Fruit fly (Drosophila melanogaster): ENCODE data around the gene CG13857.

The CG13857 gene

DNA sequence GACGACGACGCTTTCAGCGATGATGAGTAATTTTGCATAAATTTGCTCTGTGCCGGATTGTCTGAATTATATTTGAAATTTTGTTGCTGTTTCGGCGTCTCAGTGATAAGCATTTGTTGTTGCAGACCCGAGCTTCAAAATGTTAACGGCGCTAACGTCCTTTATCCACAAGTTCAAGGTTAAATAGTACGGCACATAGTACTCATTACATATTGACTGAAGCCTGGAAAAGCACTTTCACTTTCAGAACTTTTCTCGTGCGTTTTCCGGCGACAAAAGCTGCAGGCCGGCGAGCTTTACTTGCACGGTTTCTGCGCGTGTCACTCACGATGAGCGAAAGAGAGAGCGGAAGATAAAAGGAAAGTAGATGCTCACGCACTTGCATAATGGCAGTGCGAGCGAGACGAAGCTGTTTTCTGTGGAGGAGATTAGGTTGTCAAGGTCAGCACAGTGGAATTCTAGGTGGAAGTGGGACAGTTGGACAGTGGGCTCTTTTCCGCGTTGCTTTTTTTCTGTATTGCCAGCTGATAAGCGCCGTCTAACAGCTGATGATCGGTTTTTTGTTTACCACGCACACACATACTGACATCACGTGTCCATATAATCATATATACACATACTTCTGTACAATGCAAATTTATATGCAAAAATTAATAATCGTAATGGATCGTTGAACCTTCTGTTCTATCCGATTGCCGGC is 25.7 kb downstream of the CG13857 start:
- TF ChIP-seq cic (GFP tag; optimal IDR thresholded peaks at IDR 0.05) (peak; percentile 83), cnc (optimal IDR thresholded peaks at IDR 0.05) (no peak), CG33017 (tag; optimal IDR thresholded peaks at IDR 0.05) (peak; percentile 26), Mnt (GFP tag; optimal IDR thresholded peaks at IDR 0.05) (no peak), CG11617 (GFP tag; optimal IDR thresholded peaks at IDR 0.05) (peak; percentile 22), CG1620 (GFP tag; optimal IDR thresholded peaks at IDR 0.05) (no peak), kay (GFP tag; ENCODE audit: borderline replicate concordance) (peak; percentile 60), CG7045 (GFP tag; optimal IDR thresholded peaks at IDR 0.05) (peak; percentile 24)

DNA sequence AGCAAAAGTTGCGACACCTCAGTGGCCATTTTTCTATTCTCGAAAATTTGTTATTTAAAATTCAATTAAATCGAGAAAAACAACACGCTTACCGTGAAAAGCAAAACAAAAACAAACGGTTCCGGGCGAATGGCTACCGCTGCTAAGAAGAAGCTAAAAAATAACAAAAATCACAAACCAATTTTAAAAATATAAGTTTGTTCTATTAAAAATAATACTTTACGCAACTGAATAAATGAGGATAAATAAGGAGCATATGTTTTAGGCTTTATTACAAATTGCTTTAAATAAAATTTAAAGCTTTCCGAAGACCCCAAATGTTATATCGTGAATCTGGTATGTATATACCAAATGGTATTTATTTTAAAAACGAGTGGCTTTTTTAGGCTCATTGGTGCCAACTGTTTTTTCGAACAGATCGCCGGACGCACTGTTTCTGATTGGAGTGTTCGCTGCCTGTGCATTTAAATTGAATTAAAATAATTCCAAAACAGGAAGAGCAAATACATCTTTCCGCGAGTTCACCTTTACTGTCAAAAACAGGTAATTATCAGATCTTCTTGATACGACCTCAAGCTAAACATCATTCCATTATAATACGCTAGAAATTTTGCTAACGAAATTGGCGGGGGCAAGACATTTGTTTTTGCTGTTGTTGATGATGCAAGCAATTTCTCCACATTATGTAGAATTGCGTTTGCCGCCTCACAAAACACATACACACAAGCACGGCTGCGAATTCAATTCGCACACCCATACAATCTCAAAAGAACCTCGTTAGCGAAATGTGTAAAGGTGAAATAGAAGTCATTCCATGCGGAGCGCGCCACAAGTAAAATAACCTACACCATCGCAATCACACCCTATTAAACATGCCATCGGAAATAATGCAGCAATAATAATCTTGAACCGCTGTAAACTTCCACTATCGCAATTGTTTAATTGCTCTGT is 26.5 kb downstream of the CG13857 start, which contains the start of the genes Polr3F and PyK:
Polr3F (minus strand) TSS at position 248 of the 951 bp plus-strand sequence.
PyK (plus strand) TSS at position 411 of the 951 bp plus-strand sequence.
- TF ChIP-seq Mnt (GFP tag; optimal IDR thresholded peaks at IDR 0.05) = peak; percentile 34
- peak; percentile 16 for TF ChIP-seq pad (GFP tag; optimal IDR thresholded peaks at IDR 0.05)
- peak; percentile 32 for TF ChIP-seq Hr96 (GFP tag; optimal IDR thresholded peaks at IDR 0.05)
- TF ChIP-seq CG1620 (GFP tag; optimal IDR thresholded peaks at IDR 0.05) = peak; percentile 39
- no peak for TF ChIP-seq Crg-1 (GFP tag; optimal IDR thresholded peaks at IDR 0.05)
- peak; percentile 25 for TF ChIP-seq toe (GFP tag; optimal IDR thresholded peaks at IDR 0.05)
- TF ChIP-seq Clk (GFP tag; optimal IDR thresholded peaks at IDR 0.05) = no peak
- peak; percentile 35 for TF ChIP-seq CG11617 (GFP tag; optimal IDR thresholded peaks at IDR 0.05)
- no peak for TF ChIP-seq kay (GFP tag; ENCODE audit: borderline replicate concordance)
- no peak for TF ChIP-seq CG5204 (GFP tag; optimal IDR thresholded peaks at IDR 0.05)
- no peak for TF ChIP-seq bab1 (GFP tag; optimal IDR thresholded peaks at IDR 0.05)
- TF ChIP-seq CG7101 (tag; optimal IDR thresholded peaks at IDR 0.05) = peak; percentile 48
- peak; percentile 52 for TF ChIP-seq CG14711 (tag; optimal IDR thresholded peaks at IDR 0.05)
- no peak for TF ChIP-seq CG33017 (tag; optimal IDR thresholded peaks at IDR 0.05)
- peak; percentile 95 for TF ChIP-seq tj (GFP tag; optimal IDR thresholded peaks at IDR 0.05)
- no peak for TF ChIP-seq CG7045 (GFP tag; optimal IDR thresholded peaks at IDR 0.05)
- peak; percentile 37 for TF ChIP-seq CG12768 (GFP tag; optimal IDR thresholded peaks at IDR 0.05)
- peak; percentile 25 for TF ChIP-seq ovo (GFP tag; optimal IDR thresholded peaks at IDR 0.05)
- no peak for TF ChIP-seq cic (GFP tag; optimal IDR thresholded peaks at IDR 0.05)
- no peak for TF ChIP-seq cnc (optimal IDR thresholded peaks at IDR 0.05)

DNA sequence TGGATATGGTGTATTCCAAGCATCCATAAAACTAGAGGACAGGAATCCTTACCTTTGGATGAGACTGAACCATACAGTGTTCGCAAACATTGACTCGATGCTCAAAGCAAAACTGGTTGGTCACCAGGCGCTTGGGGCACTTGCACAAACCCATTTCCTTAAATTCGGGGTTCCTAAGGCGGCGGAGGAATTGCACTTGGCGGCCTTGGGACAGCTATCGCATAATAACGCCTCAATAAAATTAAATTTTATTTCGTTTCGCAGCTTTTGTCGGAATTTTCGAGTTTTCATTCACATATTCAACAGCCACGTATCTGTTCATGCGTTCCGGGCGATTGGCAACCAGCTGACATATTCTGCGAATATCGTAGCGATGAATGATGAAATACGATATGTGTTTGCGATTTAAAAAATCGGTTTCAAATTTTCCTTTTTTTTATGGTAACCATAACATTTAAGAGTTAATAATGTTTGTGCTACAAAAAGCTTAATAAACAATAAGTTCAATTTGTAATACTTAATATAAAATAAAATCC is 28.2 kb downstream of the CG13857 start, which contains the start of gene CG5382:
CG5382 (minus strand) TSS at position 324 of the 536 bp plus-strand sequence.
- TF ChIP-seq bab1 (GFP tag; optimal IDR thresholded peaks at IDR 0.05) (peak; percentile 72), CG33017 (tag; optimal IDR thresholded peaks at IDR 0.05) (no peak), pad (GFP tag; optimal IDR thresholded peaks at IDR 0.05) (no peak)

DNA sequence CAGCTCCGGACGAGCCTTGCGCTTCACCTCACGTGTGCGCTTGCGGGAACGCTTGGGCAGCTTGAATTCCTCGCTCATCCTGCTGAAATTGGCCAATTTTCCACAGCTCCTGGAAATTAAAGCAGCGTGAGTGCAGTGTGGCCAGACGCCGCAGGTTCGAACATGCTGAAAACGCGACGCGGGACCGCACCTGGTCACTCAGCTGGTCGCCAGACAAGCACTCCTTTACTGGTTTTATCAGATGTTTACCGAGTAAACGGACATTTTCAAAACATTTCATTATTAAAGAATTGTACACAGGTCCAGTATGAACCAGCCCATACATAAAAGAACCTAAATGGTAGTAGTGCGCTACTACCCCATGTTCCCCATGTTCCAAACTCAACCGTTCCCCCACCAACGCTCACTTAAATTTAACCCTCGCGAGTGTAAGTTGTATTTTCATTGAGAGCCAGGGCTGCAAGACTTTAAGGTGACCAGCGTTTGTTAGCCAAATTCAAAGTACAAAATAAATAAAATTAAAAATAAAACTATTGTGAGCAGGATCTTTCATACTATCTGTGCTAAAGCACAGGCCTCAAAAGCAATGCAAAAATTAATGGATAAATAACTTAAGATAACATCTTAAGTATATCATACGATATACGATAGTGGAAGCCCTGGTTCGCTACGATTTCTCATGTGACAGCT is 31.5 kb downstream of the CG13857 start, which contains the start of the genes JMJD6, CG7071 and Muted:
JMJD6 (minus strand) TSS at position 154 of the 690 bp plus-strand sequence.
CG7071 (plus strand) TSS at position 403 of the 690 bp plus-strand sequence.
Muted (plus strand) TSS at position 403 of the 690 bp plus-strand sequence.
- TF ChIP-seq Crg-1 (GFP tag; optimal IDR thresholded peaks at IDR 0.05) (peak; percentile 88), CG12768 (GFP tag; optimal IDR thresholded peaks at IDR 0.05) (peak; percentile 92), kay (GFP tag; ENCODE audit: borderline replicate concordance) (no peak), cnc (optimal IDR thresholded peaks at IDR 0.05) (no peak), CG5204 (GFP tag; optimal IDR thresholded peaks at IDR 0.05) (no peak), toe (GFP tag; optimal IDR thresholded peaks at IDR 0.05) (peak; percentile 96), CG7101 (tag; optimal IDR thresholded peaks at IDR 0.05) (peak; percentile 95), CG33017 (tag; optimal IDR thresholded peaks at IDR 0.05) (peak; percentile 90), Hr96 (GFP tag; optimal IDR thresholded peaks at IDR 0.05) (peak; percentile 86), cic (GFP tag; optimal IDR thresholded peaks at IDR 0.05) (peak; percentile 80), Clk (GFP tag; optimal IDR thresholded peaks at IDR 0.05) (peak; percentile 90), ovo (GFP tag; optimal IDR thresholded peaks at IDR 0.05) (peak; percentile 84), tj (GFP tag; optimal IDR thresholded peaks at IDR 0.05) (peak; percentile 78), CG14711 (tag; optimal IDR thresholded peaks at IDR 0.05) (peak; percentile 88), CG7045 (GFP tag; optimal IDR thresholded peaks at IDR 0.05) (peak; percentile 90), CG1620 (GFP tag; optimal IDR thresholded peaks at IDR 0.05) (peak; percentile 96), pad (GFP tag; optimal IDR thresholded peaks at IDR 0.05) (peak; percentile 84), Mnt (GFP tag; optimal IDR thresholded peaks at IDR 0.05) (peak; percentile 86), bab1 (GFP tag; optimal IDR thresholded peaks at IDR 0.05) (peak; percentile 94), CG11617 (GFP tag; optimal IDR thresholded peaks at IDR 0.05) (peak; percentile 91)

DNA sequence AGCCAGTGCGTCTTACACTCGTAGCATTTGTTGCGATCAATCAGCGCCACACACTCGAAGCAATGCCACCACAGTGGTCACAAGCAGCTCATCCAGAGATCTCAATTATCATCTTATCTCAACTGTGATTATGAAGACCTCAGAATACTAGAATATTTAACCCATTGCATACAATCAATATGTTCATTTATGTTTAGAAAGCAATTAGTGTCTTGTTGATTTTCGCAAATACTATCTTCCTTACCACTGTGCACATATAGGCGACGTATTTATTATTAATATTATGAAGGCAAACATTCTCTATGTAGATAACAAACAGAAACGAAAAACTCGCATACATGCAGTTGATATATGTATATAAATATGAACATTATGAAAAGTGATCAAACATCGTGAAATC is 35.1 kb downstream of the CG13857 start:
- TF ChIP-seq CG11617 (GFP tag; optimal IDR thresholded peaks at IDR 0.05) (peak; percentile 63), CG7101 (tag; optimal IDR thresholded peaks at IDR 0.05) (peak; percentile 80), cic (GFP tag; optimal IDR thresholded peaks at IDR 0.05) (peak; percentile 29), CG12768 (GFP tag; optimal IDR thresholded peaks at IDR 0.05) (peak; percentile 79), toe (GFP tag; optimal IDR thresholded peaks at IDR 0.05) (peak; percentile 7), pad (GFP tag; optimal IDR thresholded peaks at IDR 0.05) (peak; percentile 30), CG7045 (GFP tag; optimal IDR thresholded peaks at IDR 0.05) (peak; percentile 55), tj (GFP tag; optimal IDR thresholded peaks at IDR 0.05) (peak; percentile 33), CG33017 (tag; optimal IDR thresholded peaks at IDR 0.05) (peak; percentile 79), CG14711 (tag; optimal IDR thresholded peaks at IDR 0.05) (peak; percentile 76), Clk (GFP tag; optimal IDR thresholded peaks at IDR 0.05) (no peak), CG5204 (GFP tag; optimal IDR thresholded peaks at IDR 0.05) (no peak), cnc (optimal IDR thresholded peaks at IDR 0.05) (no peak), Mnt (GFP tag; optimal IDR thresholded peaks at IDR 0.05) (peak; percentile 15), kay (GFP tag; ENCODE audit: borderline replicate concordance) (no peak), CG1620 (GFP tag; optimal IDR thresholded peaks at IDR 0.05) (no peak), bab1 (GFP tag; optimal IDR thresholded peaks at IDR 0.05) (no peak), Crg-1 (GFP tag; optimal IDR thresholded peaks at IDR 0.05) (no peak), Hr96 (GFP tag; optimal IDR thresholded peaks at IDR 0.05) (peak; percentile 26), ovo (GFP tag; optimal IDR thresholded peaks at IDR 0.05) (no peak)

All from whole organism, adult.